Fruit fly (Drosophila melanogaster) whole organism, prepupa: ENCODE data around the gene CG10357.
A peak's percentile ranks its signal among the peaks of the same experiment; 100 is the strongest.

Source experiments
- CG11762 ChIP-seq: fragments of 200-800 bp; sonication (Bioruptor generic); optimal IDR thresholded peaks from 3 replicates; lab custom pipeline; 2016; ENCODE audit warnings: missing biosample characterization, missing genetic modification characterization; ENCODE audit not compliant: insufficient read depth
- Sox102F ChIP-seq: fragments of 200-800 bp; sonication (Bioruptor generic); optimal IDR thresholded peaks from 2 replicates; lab custom pipeline; 2016; ENCODE audit warnings: missing biosample characterization, mild to moderate bottlenecking, missing genetic modification characterization
- acj6 ChIP-seq: fragments of 200-800 bp; sonication (Bioruptor generic); optimal IDR thresholded peaks from 3 replicates; lab custom pipeline; 2016; ENCODE audit warnings: missing biosample characterization, missing genetic modification characterization
- eg ChIP-seq: fragments of 200-800 bp; sonication (Bioruptor generic); IDR thresholded peaks from 3 replicates; pipeline ENCODE4 v1.3.6; 2022; ENCODE audit warnings: missing biosample characterization, missing genetic modification characterization
- fkh ChIP-seq: fragments of 200-800 bp; sonication (Bioruptor generic); optimal IDR thresholded peaks from 3 replicates; lab custom pipeline; 2017; ENCODE audit warnings: missing biosample characterization, mild to moderate bottlenecking, missing genetic modification characterization, moderate library complexity
- salr ChIP-seq, 2 experiments: fragments of 200-800 bp; sonication (Bioruptor generic); optimal IDR thresholded peaks; 3 replicates each; lab custom pipeline; 2016 to 2018; ENCODE audit warnings: missing biosample characterization in 2 of 2, missing genetic modification characterization in 2 of 2, mild to moderate bottlenecking in 1 of 2

DNA sequence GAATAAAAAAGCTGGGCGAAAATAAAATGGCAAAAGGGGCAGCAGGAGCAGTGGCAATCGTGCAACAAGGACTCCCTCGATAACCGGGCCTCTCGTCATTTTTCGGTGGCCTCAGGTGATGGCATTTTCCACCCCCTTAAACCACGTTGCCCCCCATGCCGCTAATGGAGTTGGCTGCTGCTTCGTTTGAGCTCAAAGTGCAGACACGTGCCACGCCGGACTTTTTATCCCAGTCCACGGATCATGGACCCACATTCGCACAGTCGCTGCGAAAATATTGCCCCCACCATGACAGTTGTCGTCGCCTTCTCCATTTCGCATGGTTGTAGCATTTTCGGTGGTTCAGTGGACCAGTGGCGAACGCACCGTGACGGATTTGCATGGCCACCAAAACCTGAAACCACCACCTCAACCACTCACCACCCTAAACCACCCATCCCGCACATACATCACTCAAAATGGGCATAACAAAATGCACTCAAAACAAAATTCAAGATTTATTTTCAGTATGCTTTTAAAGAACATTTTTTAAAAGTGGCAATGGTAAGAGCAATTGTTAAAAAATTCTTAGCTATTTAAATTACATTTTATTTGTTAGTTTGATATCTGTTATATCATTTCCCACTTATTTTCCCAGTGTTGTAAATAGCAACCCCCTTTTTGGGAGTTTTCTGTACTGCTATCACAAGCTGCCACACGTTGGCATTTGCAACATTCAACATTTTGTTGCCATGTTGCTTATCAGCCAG is 48.3 kb upstream of the CG10357 start:
- TF ChIP-seq fkh (no peak), eg (GFP tag; lab: Robert Waterston, UW) (0 out of 3 replicates have a peak, but pooled peaks have one; percentile 34), salr (GFP tag; optimal IDR thresholded peaks at IDR 0.05; lab: Kevin White, UChicago) (no peak), acj6 (GFP tag; lab: Kevin White, UChicago) (peak; percentile 56), Sox102F (peak; percentile 64), CG11762 (peak; percentile 11)
